Fruit fly (Drosophila melanogaster): ENCODE data around the gene ATPsynE.

ATPsynE gene

dm6 chr3R:14283042-14283626 is 43.6 kb upstream of the ATPsynE start (continued):
- no peak for TF ChIP-seq CG7987 (GFP tag; optimal IDR thresholded peaks at IDR 0.05)
- no peak for TF ChIP-seq CG14441 (GFP tag; IDR thresholded peaks at IDR 0.05)
- TF ChIP-seq CG12769 (tag; optimal IDR thresholded peaks at IDR 0.05) = no peak
- no peak for TF ChIP-seq C15 (GFP tag; IDR thresholded peaks at IDR 0.05)
- no peak for TF ChIP-seq ftz-f1 (GFP tag; optimal IDR thresholded peaks at IDR 0.05)
- peak; percentile 64 for TF ChIP-seq Vsx1 (GFP tag; optimal IDR thresholded peaks at IDR 0.05)
- TF ChIP-seq H15 (GFP tag; IDR thresholded peaks at IDR 0.05) = no peak
- peak; percentile 52 for TF ChIP-seq CG10147 (GFP tag; optimal IDR thresholded peaks at IDR 0.05)
- TF ChIP-seq CG1024 (GFP tag; IDR thresholded peaks at IDR 0.05) = no peak
- TF ChIP-seq danr (GFP tag; IDR thresholded peaks at IDR 0.05) = no peak
- no peak for TF ChIP-seq CG8765 (GFP tag; IDR thresholded peaks at IDR 0.05)
- TF ChIP-seq Rfx (GFP tag; IDR thresholded peaks at IDR 0.05) = no peak
- no peak for TF ChIP-seq CG6689 (GFP tag; IDR thresholded peaks at IDR 0.05)
- no peak for TF ChIP-seq gt (GFP tag; IDR thresholded peaks at IDR 0.05)
- TF ChIP-seq da (GFP tag; optimal IDR thresholded peaks at IDR 0.05) = no peak
- TF ChIP-seq CG3847 (GFP tag; IDR thresholded peaks at IDR 0.05) = no peak
- no peak for TF ChIP-seq Oaz (GFP tag; IDR thresholded peaks at IDR 0.05)
- TF ChIP-seq CG6813 (GFP tag; optimal IDR thresholded peaks at IDR 0.05) = no peak
- TF ChIP-seq YL-1 (GFP tag; optimal IDR thresholded peaks at IDR 0.05) = no peak
- TF ChIP-seq ems (GFP tag; optimal IDR thresholded peaks at IDR 0.05) = no peak
- no peak for TF ChIP-seq sim (GFP tag; IDR thresholded peaks at IDR 0.05)
- no peak for TF ChIP-seq gfzf (GFP tag; optimal IDR thresholded peaks at IDR 0.05)
- TF ChIP-seq CG10565 (GFP tag; optimal IDR thresholded peaks at IDR 0.05) = no peak
- no peak for TF ChIP-seq zfh1 (GFP tag; IDR thresholded peaks at IDR 0.05)
- no peak for TF ChIP-seq CG6854 (GFP tag; optimal IDR thresholded peaks at IDR 0.05)
- TF ChIP-seq Fer1 (GFP tag; optimal IDR thresholded peaks at IDR 0.05) = no peak
- TF ChIP-seq ap (GFP tag; IDR thresholded peaks at IDR 0.05) = no peak
- TF ChIP-seq lola (GFP tag; optimal IDR thresholded peaks at IDR 0.05) = no peak
- no peak for TF ChIP-seq br (optimal IDR thresholded peaks at IDR 0.05)
- peak; percentile 14 for TF ChIP-seq scrt (GFP tag; optimal IDR thresholded peaks at IDR 0.05)
- TF ChIP-seq sima (GFP tag; optimal IDR thresholded peaks at IDR 0.05) = no peak
- TF ChIP-seq CG11247 (GFP tag; IDR thresholded peaks at IDR 0.05) = no peak
- TF ChIP-seq esg (GFP tag; conservative IDR thresholded peaks at IDR 0.05) = no peak
- TF ChIP-seq Hmr (GFP tag; optimal IDR thresholded peaks at IDR 0.05) = peak; percentile 61
- TF ChIP-seq CG15601 (tag; optimal IDR thresholded peaks at IDR 0.05) = no peak
- peak; percentile 18 for TF ChIP-seq CG17385 (GFP tag; optimal IDR thresholded peaks at IDR 0.05)
- no peak for TF ChIP-seq Aef1 (GFP tag; IDR thresholded peaks at IDR 0.05)
- peak; percentile 9 for TF ChIP-seq Sry-δ (GFP tag; optimal IDR thresholded peaks at IDR 0.05)
- TF ChIP-seq TFAM (GFP tag; optimal IDR thresholded peaks at IDR 0.05) = no peak
- no peak for TF ChIP-seq ATbp (GFP tag; optimal IDR thresholded peaks at IDR 0.05)
- no peak for TF ChIP-seq CG14860 (GFP tag; IDR thresholded peaks at IDR 0.05; ENCODE audit: partially characterized antibody)
- TF ChIP-seq Trl (optimal IDR thresholded peaks at IDR 0.05) = peak in 1 of 2 experiments; percentile 46
- TF ChIP-seq Trl (GFP tag; optimal IDR thresholded peaks at IDR 0.05) = no peak
- TF ChIP-seq crp (GFP tag; optimal IDR thresholded peaks at IDR 0.05) = no peak
- TF ChIP-seq peb (GFP tag; IDR thresholded peaks at IDR 0.05) = no peak
- TF ChIP-seq CG2199 (GFP tag; IDR thresholded peaks at IDR 0.05) = no peak
- no peak for TF ChIP-seq Mrtf (GFP tag; IDR thresholded peaks at IDR 0.05)
- TF ChIP-seq cato (GFP tag; optimal IDR thresholded peaks at IDR 0.05; ENCODE audit: borderline replicate concordance) = no peak
- TF ChIP-seq CG4328 (GFP tag; optimal IDR thresholded peaks at IDR 0.05) = no peak
- no peak for TF ChIP-seq CG8359 (GFP tag; optimal IDR thresholded peaks at IDR 0.05; ENCODE audit: borderline replicate concordance)
- no peak for TF ChIP-seq Six4 (GFP tag; optimal IDR thresholded peaks at IDR 0.05)
- TF ChIP-seq Sin3A (optimal IDR thresholded peaks at IDR 0.05) = no peak
